Worm (Caenorhabditis elegans) whole organism, L1 larva: ENCODE measurements around the gene brf-1.

Experiments
- C16A3.4 ChIP-seq: fragments of 150-350 bp; optimal IDR thresholded peaks from 2 replicates; lab custom pipeline; 2014; ENCODE audit warnings: missing biosample characterization, missing genetic modification characterization
- C34B4.2 ChIP-seq: sonication (generic microtip); optimal IDR thresholded peaks from 2 replicates; lab custom pipeline; 2017; ENCODE audit warnings: mild to moderate bottlenecking, missing genetic modification characterization, missing compliant biosample characterization
- aha-1 ChIP-seq: fragments of 150-350 bp; optimal IDR thresholded peaks from 2 replicates; lab custom pipeline; 2014; ENCODE audit warnings: missing biosample characterization, missing genetic modification characterization
- aly-2 ChIP-seq: fragments of 150-350 bp; optimal IDR thresholded peaks from 2 replicates; lab custom pipeline; 2014; ENCODE audit warnings: missing biosample characterization, missing genetic modification characterization
- ama-1 ChIP-seq: fragments of 150-350 bp; optimal IDR thresholded peaks from 2 replicates; lab custom pipeline; 2014
- ceh-63 ChIP-seq: fragments of 200-800 bp; sonication (Bioruptor generic); optimal IDR thresholded peaks from 2 replicates; lab custom pipeline; 2018; ENCODE audit warnings: mild to moderate bottlenecking, missing genetic modification characterization, missing compliant biosample characterization
- ceh-8 ChIP-seq: fragments of 200-800 bp; sonication (Bioruptor generic); optimal IDR thresholded peaks from 2 replicates; lab custom pipeline; 2018; ENCODE audit warnings: mild to moderate bottlenecking, missing genetic modification characterization, moderate library complexity, missing compliant biosample characterization
- ceh-82 ChIP-seq, 3 experiments: fragments of 150-350 bp in 1 of 3; sonication (generic microtip) in 2 of 3; optimal IDR thresholded peaks; 2 replicates each; lab custom pipeline; 2014 to 2017; ENCODE audit warnings: missing biosample characterization in 3 of 3, missing genetic modification characterization in 3 of 3
- ceh-88 ChIP-seq: fragments of 200-800 bp; sonication (Bioruptor generic); IDR thresholded peaks from 2 replicates; pipeline ENCODE4 v1.3.6; 2022; ENCODE audit warnings: missing genetic modification characterization, missing compliant biosample characterization
- ceh-90 ChIP-seq: sonication (generic microtip); optimal IDR thresholded peaks from 2 replicates; lab custom pipeline; 2016; ENCODE audit warnings: missing genetic modification characterization, missing compliant biosample characterization
- ces-1 ChIP-seq: fragments of 150-350 bp; optimal IDR thresholded peaks from 2 replicates; lab custom pipeline; 2014; ENCODE audit warnings: missing biosample characterization, missing genetic modification reagents, missing genetic modification characterization
- efl-1 ChIP-seq, 4 experiments: fragments of 150-350 bp; optimal IDR thresholded peaks in 3 of 4; peaks in 1 of 4; 1 replicate in 1 of 4; 2 replicates in 3 of 4; lab custom pipeline; 2014; ENCODE audit warnings: missing biosample characterization in 2 of 4, missing genetic modification characterization in 2 of 4, missing genetic modification reagents in 2 of 4
- efl-3 ChIP-seq: fragments of 200-800 bp; sonication (Bioruptor generic); optimal IDR thresholded peaks from 2 replicates; lab custom pipeline; 2018; ENCODE audit warnings: mild to moderate bottlenecking, missing genetic modification characterization, missing compliant biosample characterization
- elt-2 ChIP-seq: sonication (generic microtip); optimal IDR thresholded peaks from 2 replicates; lab custom pipeline; 2016; ENCODE audit warnings: missing genetic modification characterization, mild to moderate bottlenecking, inconsistent platforms, missing compliant biosample characterization, missing genetic modification reagents
- elt-3 ChIP-seq, 6 experiments: fragments of 150-350 bp in 1 of 6; sonication (generic microtip); optimal IDR thresholded peaks; 2 replicates each; lab custom pipeline; 2017 to 2018; ENCODE audit warnings: missing biosample characterization in 6 of 6, missing genetic modification characterization in 6 of 6, inconsistent platforms in 1 of 6
- fkh-10 ChIP-seq: sonication (generic microtip); optimal IDR thresholded peaks from 2 replicates; lab custom pipeline; 2017; ENCODE audit warnings: missing biosample characterization, missing genetic modification reagents, missing genetic modification characterization
- fkh-4 ChIP-seq: sonication (generic microtip); optimal IDR thresholded peaks from 2 replicates; lab custom pipeline; 2016; ENCODE audit warnings: missing compliant biosample characterization, missing genetic modification characterization, borderline replicate concordance
- grh-1 ChIP-seq: fragments of 200-800 bp; sonication (Bioruptor generic); IDR thresholded peaks from 2 replicates; pipeline ENCODE4 v1.3.6; 2022; ENCODE audit warnings: missing genetic modification reagents, missing genetic modification characterization, missing compliant biosample characterization
- hlh-17 ChIP-seq: fragments of 200-800 bp; sonication (Bioruptor generic); optimal IDR thresholded peaks from 2 replicates; lab custom pipeline; 2018; ENCODE audit warnings: missing genetic modification characterization, mild to moderate bottlenecking, missing compliant biosample characterization, moderate library complexity, borderline replicate concordance
- hlh-4 ChIP-seq: sonication (generic microtip); optimal IDR thresholded peaks from 2 replicates; lab custom pipeline; 2016; ENCODE audit warnings: mild to moderate bottlenecking, missing genetic modification characterization, missing compliant biosample characterization
- irx-1 ChIP-seq: sonication (generic microtip); optimal IDR thresholded peaks from 2 replicates; lab custom pipeline; 2016; ENCODE audit warnings: missing genetic modification characterization, missing compliant biosample characterization
- isw-1 ChIP-seq: fragments of 200-800 bp; sonication (Bioruptor generic); IDR thresholded peaks from 2 replicates; pipeline ENCODE4 v1.3.6; 2022; ENCODE audit warnings: missing genetic modification characterization, missing compliant biosample characterization
- jun-1 ChIP-seq: fragments of 150-350 bp; optimal IDR thresholded peaks from 2 replicates; lab custom pipeline; 2014; ENCODE audit warnings: missing biosample characterization, missing genetic modification reagents, missing genetic modification characterization
- lin-13 ChIP-seq: fragments of 150-350 bp; optimal IDR thresholded peaks from 2 replicates; lab custom pipeline; 2014; ENCODE audit warnings: missing biosample characterization, missing genetic modification reagents, missing genetic modification characterization
- lin-14 ChIP-seq: fragments of 200-800 bp; sonication (Bioruptor generic); optimal IDR thresholded peaks from 2 replicates; lab custom pipeline; 2018; ENCODE audit warnings: mild to moderate bottlenecking, missing genetic modification characterization, moderate library complexity, missing compliant biosample characterization
- lin-15B ChIP-seq: fragments of 150-350 bp; sonication (generic microtip); optimal IDR thresholded peaks from 3 replicates; lab custom pipeline; 2014; ENCODE audit warnings: missing biosample characterization, missing genetic modification characterization
- lin-35 ChIP-seq, 2 experiments: fragments of 150-350 bp; optimal IDR thresholded peaks; 2 replicates each; lab custom pipeline; 2014; ENCODE audit warnings: missing biosample characterization in 2 of 2, missing genetic modification characterization in 2 of 2, missing genetic modification reagents in 2 of 2
- lin-39 ChIP-seq: fragments of 150-350 bp; optimal IDR thresholded peaks from 2 replicates; lab custom pipeline; 2014; ENCODE audit warnings: missing biosample characterization, missing genetic modification reagents, missing genetic modification characterization
- lir-3 ChIP-seq: sonication (generic microtip); optimal IDR thresholded peaks from 2 replicates; lab custom pipeline; 2016; ENCODE audit warnings: mild to moderate bottlenecking, missing genetic modification characterization, moderate library complexity, missing compliant biosample characterization; ENCODE audit not compliant: poor library complexity
- lsy-2 ChIP-seq, 2 experiments: fragments of 150-350 bp; optimal IDR thresholded peaks; 2 replicates each; lab custom pipeline; 2014; ENCODE audit warnings: missing biosample characterization in 2 of 2, missing genetic modification characterization in 2 of 2
- mdl-1 ChIP-seq, 2 experiments: fragments of 150-350 bp; optimal IDR thresholded peaks; 2 replicates each; lab custom pipeline; 2014 to 2017; ENCODE audit warnings: missing biosample characterization in 2 of 2, missing genetic modification characterization in 2 of 2, inconsistent platforms in 1 of 2
- mep-1 ChIP-seq: fragments of 150-350 bp; optimal IDR thresholded peaks from 2 replicates; lab custom pipeline; 2014; ENCODE audit warnings: missing biosample characterization, missing genetic modification characterization
- nhr-11 ChIP-seq: fragments of 150-350 bp; optimal IDR thresholded peaks from 2 replicates; lab custom pipeline; 2014; ENCODE audit warnings: missing biosample characterization, missing genetic modification characterization
- nhr-20 ChIP-seq: sonication (generic microtip); optimal IDR thresholded peaks from 2 replicates; lab custom pipeline; 2016; ENCODE audit warnings: mild to moderate bottlenecking, missing genetic modification characterization, missing compliant biosample characterization
- nhr-237 ChIP-seq: fragments of 150-350 bp; optimal IDR thresholded peaks from 2 replicates; lab custom pipeline; 2014; ENCODE audit warnings: missing biosample characterization, missing genetic modification characterization
- nhr-28 ChIP-seq: fragments of 150-350 bp; optimal IDR thresholded peaks from 2 replicates; lab custom pipeline; 2014; ENCODE audit warnings: missing biosample characterization, missing genetic modification characterization
- nhr-71 ChIP-seq: sonication (generic microtip); optimal IDR thresholded peaks from 2 replicates; lab custom pipeline; 2016; ENCODE audit warnings: mild to moderate bottlenecking, missing genetic modification characterization, moderate library complexity, missing compliant biosample characterization
- nhr-76 ChIP-seq: sonication (generic microtip); optimal IDR thresholded peaks from 2 replicates; lab custom pipeline; 2017; ENCODE audit warnings: missing biosample characterization, missing genetic modification characterization
- nhr-77 ChIP-seq: fragments of 150-350 bp; optimal IDR thresholded peaks from 2 replicates; lab custom pipeline; 2014; ENCODE audit warnings: missing biosample characterization, missing genetic modification characterization
- nhr-84 ChIP-seq: sonication (generic microtip); optimal IDR thresholded peaks from 2 replicates; lab custom pipeline; 2017; ENCODE audit warnings: missing biosample characterization, missing genetic modification characterization
- nhr-90 ChIP-seq: sonication (generic microtip); optimal IDR thresholded peaks from 2 replicates; lab custom pipeline; 2016; ENCODE audit warnings: mild to moderate bottlenecking, missing genetic modification characterization, missing compliant biosample characterization; ENCODE audit not compliant: poor library complexity
- pax-3 ChIP-seq: fragments of 200-800 bp; sonication (Bioruptor generic); optimal IDR thresholded peaks from 2 replicates; lab custom pipeline; 2018; ENCODE audit warnings: mild to moderate bottlenecking, missing genetic modification characterization, moderate library complexity, missing compliant biosample characterization
- pqm-1 ChIP-seq: sonication (generic microtip); optimal IDR thresholded peaks from 3 replicates; lab custom pipeline; 2017; ENCODE audit warnings: missing biosample characterization, missing genetic modification characterization
- skn-1 ChIP-seq: fragments of 150-350 bp; optimal IDR thresholded peaks from 2 replicates; lab custom pipeline; 2014; ENCODE audit warnings: missing biosample characterization, missing genetic modification characterization
- snu-23 ChIP-seq: sonication (generic microtip); optimal IDR thresholded peaks from 2 replicates; lab custom pipeline; 2016; ENCODE audit warnings: missing genetic modification characterization, missing compliant biosample characterization
- sox-4 ChIP-seq: sonication (generic microtip); optimal IDR thresholded peaks from 2 replicates; lab custom pipeline; 2016; ENCODE audit warnings: missing genetic modification characterization, missing compliant biosample characterization
- sptf-1 ChIP-seq: fragments of 150-350 bp; optimal IDR thresholded peaks from 2 replicates; lab custom pipeline; 2014; ENCODE audit warnings: missing biosample characterization, missing genetic modification characterization
- tlp-1 ChIP-seq: fragments of 150-350 bp; optimal IDR thresholded peaks from 2 replicates; lab custom pipeline; 2014; ENCODE audit warnings: missing biosample characterization, missing genetic modification characterization
- unc-30 ChIP-seq: sonication (generic microtip); optimal IDR thresholded peaks from 2 replicates; lab custom pipeline; 2017; ENCODE audit warnings: missing biosample characterization, missing genetic modification characterization
- unc-62 ChIP-seq: fragments of 150-350 bp; optimal IDR thresholded peaks from 2 replicates; lab custom pipeline; 2014; ENCODE audit warnings: missing biosample characterization, missing genetic modification reagents, missing genetic modification characterization
- vab-15 ChIP-seq: sonication (generic microtip); optimal IDR thresholded peaks from 2 replicates; lab custom pipeline; 2017; ENCODE audit warnings: missing genotype, mild to moderate bottlenecking, missing genetic modification characterization, missing compliant biosample characterization
- xbp-1 ChIP-seq: sonication (generic microtip); optimal IDR thresholded peaks from 2 replicates; lab custom pipeline; 2016; ENCODE audit warnings: missing genetic modification characterization, missing compliant biosample characterization
- zag-1 ChIP-seq: fragments of 150-350 bp; optimal IDR thresholded peaks from 2 replicates; lab custom pipeline; 2014; ENCODE audit warnings: missing biosample characterization, missing genetic modification characterization
- ztf-11 ChIP-seq, 2 experiments: sonication (generic microtip); optimal IDR thresholded peaks; 2 replicates each; lab custom pipeline; 2016 to 2017; ENCODE audit warnings: missing genetic modification characterization in 2 of 2, missing biosample characterization in 1 of 2, missing compliant biosample characterization in 1 of 2

The brf-1 gene

ce11 chrII:7272513-7272912 lies 33.1 kb upstream of the brf-1 start (continued):
- no peak for TF ChIP-seq lin-39 (tag; lab: Kevin White, UChicago)
- TF ChIP-seq xbp-1 (tag; lab: Kevin White, UChicago) = no peak
- no peak for TF ChIP-seq vab-15 (tag; lab: Kevin White, UChicago)
- no peak for TF ChIP-seq sox-4 (tag; lab: Kevin White, UChicago)
- no peak for TF ChIP-seq nhr-11 (tag; lab: Kevin White, UChicago)
- no peak for TF ChIP-seq fkh-10 (GFP tag; lab: Kevin White, UChicago)
- no peak for TF ChIP-seq tlp-1
- TF ChIP-seq elt-3 (tag; optimal IDR thresholded peaks at IDR 0.05; lab: Kevin White, UChicago) = peak in 2 of 6 experiments; percentile 80 to 81
- no peak for TF ChIP-seq ztf-11 (tag; optimal IDR thresholded peaks at IDR 0.05; lab: Kevin White, UChicago)
- TF ChIP-seq ces-1 (GFP tag; lab: Kevin White, UChicago) = no peak
- no peak for TF ChIP-seq skn-1
- no peak for TF ChIP-seq nhr-28 (tag; lab: Kevin White, UChicago)
- TF ChIP-seq hlh-17 (GFP tag; lab: Kevin White, UChicago) = no peak
- TF ChIP-seq ceh-8 (GFP tag; lab: Kevin White, UChicago) = no peak
- TF ChIP-seq nhr-237 (tag; lab: Kevin White, UChicago) = no peak
- no peak for TF ChIP-seq mep-1
- TF ChIP-seq nhr-84 = no peak
- TF ChIP-seq ceh-88 (GFP tag; lab: Robert Waterston, UW) = no peak
- no peak for TF ChIP-seq hlh-4 (tag; lab: Kevin White, UChicago)
- no peak for TF ChIP-seq nhr-76 (tag; lab: Kevin White, UChicago)
- no peak for TF ChIP-seq efl-1 (optimal IDR thresholded peaks at IDR 0.05; lab: Kevin White, UChicago)
- peak in 1 of 2 experiments; percentile 73 for TF ChIP-seq efl-1 (GFP tag; optimal IDR thresholded peaks at IDR 0.05 in 1 of 2; lab: Kevin White, UChicago)
- TF ChIP-seq isw-1 (GFP tag; lab: Robert Waterston, UW) = no peak
- TF ChIP-seq lin-15B (tag; lab: Kevin White, UChicago) = no peak
- TF ChIP-seq pqm-1 (tag; lab: Kevin White, UChicago) = no peak
- no peak for TF ChIP-seq unc-62 (GFP tag; lab: Kevin White, UChicago)
- no peak for TF ChIP-seq sptf-1
- peak; percentile 55 for TF ChIP-seq nhr-20 (tag; lab: Kevin White, UChicago)
- no peak for TF ChIP-seq C34B4.2
- peak in 1 of 2 experiments; percentile 51 for TF ChIP-seq lin-35 (GFP tag; optimal IDR thresholded peaks at IDR 0.05; lab: Kevin White, UChicago)
- no peak for TF ChIP-seq efl-3 (GFP tag; lab: Kevin White, UChicago)
- no peak for TF ChIP-seq pax-3 (tag; lab: Kevin White, UChicago)
- no peak for TF ChIP-seq jun-1
- TF ChIP-seq C16A3.4 (tag; lab: Kevin White, UChicago) = no peak
- peak; percentile 57 for TF ChIP-seq lin-14 (GFP tag; lab: Kevin White, UChicago)
- peak; percentile 36 for TF ChIP-seq nhr-71 (tag; lab: Kevin White, UChicago)
- TF ChIP-seq lin-13 = no peak
- peak; percentile 71 for TF ChIP-seq grh-1 (GFP tag; lab: Robert Waterston, UW)
- TF ChIP-seq zag-1 = no peak
- TF ChIP-seq nhr-90 (tag; lab: Kevin White, UChicago) = peak; percentile 6
- no peak for TF ChIP-seq mdl-1 (tag; optimal IDR thresholded peaks at IDR 0.05; lab: Kevin White, UChicago)
- TF ChIP-seq nhr-77 = no peak
- TF ChIP-seq fkh-4 = no peak
- TF ChIP-seq lir-3 = peak; percentile 45
- TF ChIP-seq ama-1 (lab: Kevin White, UChicago) = no peak
- TF ChIP-seq ceh-82 (tag; optimal IDR thresholded peaks at IDR 0.05; lab: Kevin White, UChicago) = no peak
- TF ChIP-seq irx-1 (tag; lab: Kevin White, UChicago) = no peak
- no peak for TF ChIP-seq ceh-90
- no peak for TF ChIP-seq aha-1 (tag; lab: Kevin White, UChicago)
- TF ChIP-seq aly-2 = no peak
- no peak for TF ChIP-seq ceh-63 (GFP tag; lab: Kevin White, UChicago)
- peak; percentile 22 for TF ChIP-seq snu-23
- TF ChIP-seq unc-30 (tag; lab: Kevin White, UChicago) = no peak
- no peak for TF ChIP-seq elt-2 (tag; lab: Kevin White, UChicago)
- TF ChIP-seq lsy-2 (tag; optimal IDR thresholded peaks at IDR 0.05; lab: Kevin White, UChicago) = peak in 1 of 2 experiments; percentile 12
